Fruit fly (Drosophila melanogaster) whole organism, pupa: ENCODE measurements around the gene Pdfr.

Experiments
- CG10348 ChIP-seq: fragments of 200-800 bp; sonication (Bioruptor generic); IDR thresholded peaks from 2 replicates; pipeline ENCODE4 v1.3.6; 2022; ENCODE audit warnings: missing biosample characterization, missing genetic modification characterization
- CG12605 ChIP-seq: fragments of 200-800 bp; sonication (Bioruptor generic); IDR thresholded peaks from 2 replicates; pipeline ENCODE4 v1.3.6; 2022; ENCODE audit warnings: missing biosample characterization, missing genetic modification characterization
- CG13204 ChIP-seq: fragments of 200-800 bp; sonication (Bioruptor generic); optimal IDR thresholded peaks from 2 replicates; lab custom pipeline; 2018; ENCODE audit warnings: missing biosample characterization, mild to moderate bottlenecking, missing genetic modification characterization, moderate library complexity
- CG14655 ChIP-seq: fragments of 200-800 bp; sonication (Bioruptor generic); optimal IDR thresholded peaks from 3 replicates; lab custom pipeline; 2017; ENCODE audit warnings: mild to moderate bottlenecking, missing biosample characterization, missing genetic modification reagents, missing genetic modification characterization
- CG15710 ChIP-seq: fragments of 200-800 bp; sonication (Bioruptor generic); optimal IDR thresholded peaks from 2 replicates; lab custom pipeline; 2018; ENCODE audit warnings: missing biosample characterization, mild to moderate bottlenecking, missing genetic modification characterization, moderate library complexity
- CG17806 ChIP-seq: fragments of 200-800 bp; sonication (Bioruptor generic); optimal IDR thresholded peaks from 2 replicates; lab custom pipeline; 2018; ENCODE audit warnings: missing biosample characterization, mild to moderate bottlenecking, missing genetic modification characterization, moderate library complexity
- CG32121 ChIP-seq: fragments of 200-800 bp; sonication (Bioruptor generic); IDR thresholded peaks from 2 replicates; pipeline ENCODE4 v1.3.6; 2022; ENCODE audit warnings: missing biosample characterization, missing genetic modification characterization
- CG34367 ChIP-seq: fragments of 200-800 bp; sonication (Bioruptor generic); optimal IDR thresholded peaks from 2 replicates; lab custom pipeline; 2018; ENCODE audit warnings: missing biosample characterization, mild to moderate bottlenecking, missing genetic modification characterization
- CG4496 ChIP-seq: fragments of 200-800 bp; sonication (Bioruptor generic); IDR thresholded peaks from 3 replicates; pipeline ENCODE4 v1.3.6; 2022; ENCODE audit warnings: missing biosample characterization, missing genetic modification characterization
- CG8159 ChIP-seq: fragments of 200-800 bp; sonication (Bioruptor generic); optimal IDR thresholded peaks from 3 replicates; lab custom pipeline; 2018; ENCODE audit warnings: missing biosample characterization, mild to moderate bottlenecking, missing genetic modification characterization, moderate library complexity
- CG8301 ChIP-seq: fragments of 200-800 bp; sonication (Bioruptor generic); optimal IDR thresholded peaks from 2 replicates; lab custom pipeline; 2018; ENCODE audit warnings: missing biosample characterization, mild to moderate bottlenecking, missing genetic modification characterization
- CG9948 ChIP-seq: fragments of 200-800 bp; sonication (Bioruptor generic); optimal IDR thresholded peaks from 2 replicates; lab custom pipeline; 2018; ENCODE audit warnings: missing biosample characterization, mild to moderate bottlenecking, missing genetic modification characterization, moderate library complexity
- D1 ChIP-seq: fragments of 200-800 bp; sonication (Bioruptor generic); optimal IDR thresholded peaks from 2 replicates; lab custom pipeline; 2018; ENCODE audit warnings: missing biosample characterization, mild to moderate bottlenecking, missing genetic modification characterization, moderate library complexity
- EcR ChIP-seq: fragments of 200-800 bp; sonication (Bioruptor generic); optimal IDR thresholded peaks from 3 replicates; lab custom pipeline; 2019; ENCODE audit warnings: missing biosample characterization, missing genetic modification characterization, mild to moderate bottlenecking, moderate library complexity, missing genetic modification reagents
- Ets98B ChIP-seq: fragments of 200-800 bp; sonication (Bioruptor generic); IDR thresholded peaks from 2 replicates; pipeline ENCODE4 v1.3.6; 2022; ENCODE audit warnings: missing biosample characterization, missing genetic modification characterization
- Pif1A ChIP-seq: fragments of 200-800 bp; sonication (Bioruptor generic); optimal IDR thresholded peaks from 3 replicates; lab custom pipeline; 2016; ENCODE audit warnings: missing biosample characterization, missing genetic modification characterization
- Pif1B ChIP-seq: fragments of 200-800 bp; sonication (Bioruptor generic); optimal IDR thresholded peaks from 3 replicates; lab custom pipeline; 2016; ENCODE audit warnings: missing biosample characterization, missing genetic modification characterization
- Snoo ChIP-seq: fragments of 200-800 bp; sonication (Bioruptor generic); optimal IDR thresholded peaks from 3 replicates; lab custom pipeline; 2017; ENCODE audit warnings: missing biosample characterization, mild to moderate bottlenecking, missing genetic modification characterization, inconsistent platforms
- fd96Ca ChIP-seq: fragments of 200-800 bp; sonication (Bioruptor generic); IDR thresholded peaks from 3 replicates; pipeline ENCODE4 v1.3.6; 2022; ENCODE audit warnings: missing biosample characterization, missing genetic modification characterization
- gl ChIP-seq: fragments of 200-800 bp; sonication (Bioruptor generic); optimal IDR thresholded peaks from 2 replicates; lab custom pipeline; 2018; ENCODE audit warnings: missing biosample characterization, mild to moderate bottlenecking, missing genetic modification characterization
- rn ChIP-seq: fragments of 200-800 bp; sonication (Bioruptor generic); IDR thresholded peaks from 2 replicates; pipeline ENCODE4 v1.3.6; 2022; ENCODE audit warnings: missing biosample characterization, missing genetic modification characterization

Gene Pdfr

dm6 chrX:2518361-2518760 is 33.6 kb upstream of the Pdfr start:
- TF ChIP-seq CG14655 = peak; percentile 68
- TF ChIP-seq D1 (tag; lab: Kevin White, UChicago) = peak; percentile 30
- peak; percentile 17 for TF ChIP-seq gl (tag; lab: Kevin White, UChicago)
- no peak for TF ChIP-seq CG13204 (GFP tag; lab: Kevin White, UChicago)
- peak; percentile 59 for TF ChIP-seq Ets98B (GFP tag; lab: Robert Waterston, UW)
- no peak for TF ChIP-seq EcR (GFP tag; lab: Kevin White, UChicago)
- peak; percentile 72 for TF ChIP-seq CG15710
- TF ChIP-seq Pif1A = peak; percentile 70
- peak; percentile 52 for TF ChIP-seq CG8301
- TF ChIP-seq CG17806 (tag; lab: Kevin White, UChicago) = peak; percentile 67
- peak; percentile 71 for TF ChIP-seq CG9948 (tag; lab: Kevin White, UChicago)
- 0 out of 2 replicates have a peak, but pooled peaks have one; percentile 18 for TF ChIP-seq CG32121 (GFP tag; lab: Robert Waterston, UW)
- TF ChIP-seq fd96Ca (GFP tag; lab: Robert Waterston, UW) = peak; percentile 78
- TF ChIP-seq CG12605 (GFP tag; lab: Robert Waterston, UW) = peak; percentile 49; the same call in 1 of the 2 replicates
- TF ChIP-seq rn = 0 out of 2 replicates have a peak, but pooled peaks have one; percentile 22
- no peak for TF ChIP-seq CG10348 (GFP tag; lab: Robert Waterston, UW)
- peak; percentile 59 for TF ChIP-seq Pif1B (GFP tag; lab: Kevin White, UChicago)
- TF ChIP-seq Snoo (tag; lab: Kevin White, UChicago) = peak; percentile 34
- TF ChIP-seq CG4496 (GFP tag; lab: Robert Waterston, UW) = peak; percentile 81
- TF ChIP-seq CG34367 = peak; percentile 62
- TF ChIP-seq CG8159 = peak; percentile 58

dm6 chrX:2524426-2524825 is 27.6 kb upstream of the Pdfr start:
- TF ChIP-seq CG9948 (tag; lab: Kevin White, UChicago) (no peak), CG17806 (tag; lab: Kevin White, UChicago) (no peak), CG12605 (GFP tag; lab: Robert Waterston, UW) (no peak), CG8159 (no peak), gl (tag; lab: Kevin White, UChicago) (no peak), D1 (tag; lab: Kevin White, UChicago) (no peak), Pif1A (no peak), fd96Ca (GFP tag; lab: Robert Waterston, UW) (no peak), rn (no peak), CG32121 (GFP tag; lab: Robert Waterston, UW) (no peak), CG14655 (no peak), Pif1B (GFP tag; lab: Kevin White, UChicago) (no peak)

dm6 chrX:2531280-2531807 is 20.7 kb upstream of the Pdfr start:
- no peak for TF ChIP-seq Snoo (tag; lab: Kevin White, UChicago)
- no peak for TF ChIP-seq CG15710
- no peak for TF ChIP-seq Pif1B (GFP tag; lab: Kevin White, UChicago)
- no peak for TF ChIP-seq fd96Ca (GFP tag; lab: Robert Waterston, UW)
- TF ChIP-seq CG14655 = no peak
- TF ChIP-seq Pif1A = no peak
- TF ChIP-seq CG32121 (GFP tag; lab: Robert Waterston, UW) = no peak
- TF ChIP-seq CG12605 (GFP tag; lab: Robert Waterston, UW) = no peak
- no peak for TF ChIP-seq CG8159
- no peak for TF ChIP-seq rn
- TF ChIP-seq CG34367 = no peak
- TF ChIP-seq CG9948 (tag; lab: Kevin White, UChicago) = no peak
- no peak for TF ChIP-seq CG4496 (GFP tag; lab: Robert Waterston, UW)

- TF ChIP-seq CG4496 (GFP tag; lab: Robert Waterston, UW) (peak; percentile 95), CG14655 (peak; percentile 74), Pif1A (peak; percentile 72), CG15710 (peak; percentile 57), CG13204 (GFP tag; lab: Kevin White, UChicago) (no peak), CG12605 (GFP tag; lab: Robert Waterston, UW) (peak; percentile 79), CG8301 (peak; percentile 78), Snoo (tag; lab: Kevin White, UChicago) (peak; percentile 11), CG10348 (GFP tag; lab: Robert Waterston, UW) (peak; percentile 64), CG32121 (GFP tag; lab: Robert Waterston, UW) (peak; percentile 89), fd96Ca (GFP tag; lab: Robert Waterston, UW) (peak; percentile 93), Pif1B (GFP tag; lab: Kevin White, UChicago) (peak; percentile 68), Ets98B (GFP tag; lab: Robert Waterston, UW) (peak; percentile 92), CG17806 (tag; lab: Kevin White, UChicago) (peak; percentile 48), gl (tag; lab: Kevin White, UChicago) (peak; percentile 35), CG8159 (peak; percentile 48), D1 (tag; lab: Kevin White, UChicago) (no peak), CG34367 (peak; percentile 61), rn (peak; percentile 73; the same call in 1 of the 2 replicates), CG9948 (tag; lab: Kevin White, UChicago) (peak; percentile 62), EcR (GFP tag; lab: Kevin White, UChicago) (no peak)
Observed at dm6 chrX:2533843-2534473, 18.0 kb upstream of the Pdfr start.

dm6 chrX:2534951-2535693 is 16.9 kb upstream of the Pdfr start:
- no peak for TF ChIP-seq D1 (tag; lab: Kevin White, UChicago)
- TF ChIP-seq Ets98B (GFP tag; lab: Robert Waterston, UW) = peak; percentile 47; the same call in 1 of the 2 replicates
- TF ChIP-seq CG4496 (GFP tag; lab: Robert Waterston, UW) = peak; percentile 54; the same call in 2 of the 3 replicates
- TF ChIP-seq CG32121 (GFP tag; lab: Robert Waterston, UW) = peak; percentile 40; the same call in 1 of the 2 replicates
